Fruit fly (Drosophila melanogaster): ENCODE measurements around the gene CG17375.

CG17375 gene

DNA sequence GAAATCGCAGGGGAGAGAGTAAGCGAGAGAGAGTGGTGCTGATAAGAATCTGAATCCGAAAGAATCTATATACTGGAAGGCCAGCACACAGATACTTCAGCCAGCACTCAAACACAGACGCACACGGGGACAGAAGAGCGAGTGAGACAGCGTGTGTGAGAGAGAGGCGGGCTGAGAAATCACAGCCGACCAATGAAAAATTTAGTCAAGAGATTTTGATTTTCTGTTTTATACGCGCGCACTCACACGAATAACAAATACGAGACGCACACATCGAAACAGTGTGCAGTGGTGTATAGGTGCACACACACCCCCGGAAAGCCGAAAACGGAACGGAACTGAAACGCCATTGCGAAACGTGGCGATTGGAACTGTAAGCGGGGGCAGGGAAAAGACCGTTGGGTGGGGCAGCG lies 28.1 kb upstream of the CG17375 start:
- TF ChIP-seq fkh (GFP tag; optimal IDR thresholded peaks at IDR 0.05) (peak; percentile 36), Ets21C (GFP tag; optimal IDR thresholded peaks at IDR 0.05) (no peak), salr (GFP tag; optimal IDR thresholded peaks at IDR 0.05) (no peak), CG8319 (GFP tag; optimal IDR thresholded peaks at IDR 0.05) (no peak)

- TF ChIP-seq CG11294 (GFP tag; IDR thresholded peaks at IDR 0.05) (no peak), CG34406 (GFP tag; optimal IDR thresholded peaks at IDR 0.05) (peak; percentile 9), esn (GFP tag; optimal IDR thresholded peaks at IDR 0.05) (peak; percentile 17), spab (GFP tag; optimal IDR thresholded peaks at IDR 0.05) (peak; percentile 4), Eip78C (GFP tag) (peak; percentile 59), CG6808 (GFP tag; optimal IDR thresholded peaks at IDR 0.05) (peak; percentile 10), CG3919 (GFP tag; optimal IDR thresholded peaks at IDR 0.05) (peak; percentile 14), acj6 (GFP tag; optimal IDR thresholded peaks at IDR 0.05) (peak; percentile 0), CG32006 (GFP tag; optimal IDR thresholded peaks at IDR 0.05) (peak; percentile 5), CG8119 (GFP tag; IDR thresholded peaks at IDR 0.05) (no peak)
These were observed 24.7 kb upstream of the CG17375 start for dm6 chr2L:6830264-6830729.

DNA sequence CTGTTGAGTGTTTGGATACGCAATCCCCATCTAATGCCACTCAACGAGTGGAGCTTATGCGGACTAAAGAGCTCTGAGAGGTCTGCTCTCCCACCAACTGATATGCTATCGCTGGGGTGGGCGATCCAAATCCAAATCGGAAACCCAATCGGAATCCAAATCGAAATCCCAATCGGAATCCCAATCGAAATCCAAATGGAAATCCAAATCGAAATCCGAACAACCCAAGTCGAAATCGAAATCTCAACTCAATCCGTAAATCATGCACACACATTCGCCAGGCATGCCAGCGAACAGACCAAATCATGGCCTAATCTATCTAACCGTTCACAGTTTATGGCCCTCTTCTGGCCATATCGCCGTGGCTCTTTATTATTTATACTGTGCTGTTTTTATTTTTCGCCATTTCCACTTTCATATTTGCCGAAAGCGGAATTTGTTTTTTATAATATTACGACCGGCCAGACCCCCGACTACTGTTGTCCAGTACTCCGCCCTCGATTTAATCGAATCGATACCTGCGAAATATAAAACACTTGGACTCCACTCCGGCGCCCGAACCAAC lies 22.0 kb upstream of the CG17375 start:
- no peak for TF ChIP-seq esn (GFP tag; optimal IDR thresholded peaks at IDR 0.05)
- no peak for TF ChIP-seq CG7368 (GFP tag; optimal IDR thresholded peaks at IDR 0.05)
- TF ChIP-seq CG11902 (GFP tag; optimal IDR thresholded peaks at IDR 0.05) = no peak
- no peak for TF ChIP-seq CG11294 (GFP tag; IDR thresholded peaks at IDR 0.05)
- TF ChIP-seq CG4318 (GFP tag; optimal IDR thresholded peaks at IDR 0.05) = no peak
- no peak for TF ChIP-seq CG1621 (tag; optimal IDR thresholded peaks at IDR 0.05)
- TF ChIP-seq Eip93F (GFP tag; optimal IDR thresholded peaks at IDR 0.05) = no peak
- no peak for TF ChIP-seq Hr4 (GFP tag; optimal IDR thresholded peaks at IDR 0.05)
- no peak for TF ChIP-seq CG3032 (tag; optimal IDR thresholded peaks at IDR 0.05)
- no peak for TF ChIP-seq CG15336 (GFP tag; IDR thresholded peaks at IDR 0.05)
- no peak for TF ChIP-seq Blimp-1 (GFP tag; optimal IDR thresholded peaks at IDR 0.05)
- no peak for TF ChIP-seq CG34406 (GFP tag; optimal IDR thresholded peaks at IDR 0.05)
- no peak for TF ChIP-seq Met (GFP tag; optimal IDR thresholded peaks at IDR 0.05)

dm6 chr2L:6826298-6826697 lies 20.7 kb upstream of the CG17375 start:
- no peak for TF ChIP-seq Eip75B (GFP tag; optimal IDR thresholded peaks at IDR 0.05)
- no peak for TF ChIP-seq vri (GFP tag; optimal IDR thresholded peaks at IDR 0.05)
- TF ChIP-seq CG11902 (GFP tag; optimal IDR thresholded peaks at IDR 0.05) = no peak
- peak; percentile 50 for TF ChIP-seq fkh (GFP tag; optimal IDR thresholded peaks at IDR 0.05)

- TF ChIP-seq esn (GFP tag; optimal IDR thresholded peaks at IDR 0.05) (no peak), CG11762 (GFP tag; optimal IDR thresholded peaks at IDR 0.05; ENCODE audit: insufficient read depth) (no peak), salr (GFP tag; optimal IDR thresholded peaks at IDR 0.05) (no peak), CG34406 (GFP tag; optimal IDR thresholded peaks at IDR 0.05) (no peak), Sox15 (GFP tag; optimal IDR thresholded peaks at IDR 0.05) (no peak), lz (GFP tag; optimal IDR thresholded peaks at IDR 0.05) (no peak), CG6276 (GFP tag; optimal IDR thresholded peaks at IDR 0.05) (no peak), Eip75B (GFP tag; optimal IDR thresholded peaks at IDR 0.05) (no peak), OdsH (GFP tag; optimal IDR thresholded peaks at IDR 0.05) (no peak), Gug (GFP tag; IDR thresholded peaks at IDR 0.05) (no peak), CG6854 (GFP tag; optimal IDR thresholded peaks at IDR 0.05) (no peak), net (GFP tag; optimal IDR thresholded peaks at IDR 0.05) (no peak), Hr38 (GFP tag; optimal IDR thresholded peaks at IDR 0.05) (no peak)
These were observed 16.5 kb upstream of the CG17375 start for dm6 chr2L:6822044-6822443.

Data from whole organism, prepupa.